Worm (Caenorhabditis elegans): ENCODE data around the gene F07B7.12.

DNA sequence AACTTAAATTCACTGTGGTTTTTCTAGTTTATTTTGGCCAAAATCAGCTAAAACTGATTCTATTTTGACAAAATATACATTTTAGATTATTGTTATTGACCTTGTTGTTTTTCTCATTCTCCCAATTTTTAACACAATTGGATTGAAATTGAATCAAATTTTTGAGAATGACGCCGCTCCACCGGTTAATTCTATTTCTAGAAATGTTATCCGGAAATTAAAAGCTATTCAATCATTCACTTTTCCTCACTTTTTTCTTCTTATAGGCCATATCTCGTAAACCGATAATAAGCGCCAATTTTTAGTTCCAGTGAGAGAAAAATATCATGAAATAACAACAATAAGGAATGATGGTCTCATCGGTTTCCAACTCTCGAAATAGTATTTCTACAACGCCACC lies 40.8 kb upstream of the F07B7.12 start, which contains the start of gene frpr-12:
- TF ChIP-seq Y56A3A.18 (GFP tag; IDR thresholded peaks at IDR 0.05) (no peak), cebp-1 (GFP tag; IDR thresholded peaks at IDR 0.05) (no peak), cebp-1 (tag; optimal IDR thresholded peaks at IDR 0.05) (no peak), sdz-38 (tag; optimal IDR thresholded peaks at IDR 0.05) (no peak), unc-62 (GFP tag; optimal IDR thresholded peaks at IDR 0.05) (no peak), mel-28 (tag; optimal IDR thresholded peaks at IDR 0.05; ENCODE audit: borderline replicate concordance) (no peak), ZK185.1 (tag; optimal IDR thresholded peaks at IDR 0.05; ENCODE audit: poor library complexity, severe bottlenecking) (no peak), F52B5.7 (tag; optimal IDR thresholded peaks at IDR 0.05) (no peak)
